Fruit fly (Drosophila melanogaster): ENCODE data around the gene Obp19b.

The Obp19b gene

DNA sequence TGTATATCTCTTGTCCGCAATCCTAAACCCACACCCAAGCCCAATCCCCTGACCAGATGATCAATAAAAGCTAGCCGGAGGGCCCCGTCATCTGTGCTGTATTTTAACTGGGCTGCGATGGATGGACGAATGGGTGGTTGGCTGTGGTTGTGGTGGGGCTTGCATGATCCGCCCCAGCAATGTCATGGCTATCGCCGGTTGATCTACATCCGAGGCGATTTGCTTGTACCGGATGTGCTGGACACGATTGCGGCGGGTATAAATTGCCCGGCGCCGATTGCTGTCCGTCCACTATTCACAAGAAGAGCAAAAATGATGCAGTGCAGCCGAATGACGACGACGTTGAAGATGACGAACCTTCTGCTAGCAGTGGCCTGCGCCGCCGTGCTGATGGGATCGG lies at the start of gene Obp19b:
TSS of gene Obp19b (plus strand) at position 301 of the 400 bp plus-strand sequence.
- TF ChIP-seq rgr (GFP tag; optimal IDR thresholded peaks at IDR 0.05) (no peak), dsf (GFP tag; optimal IDR thresholded peaks at IDR 0.05; ENCODE audit: borderline replicate concordance) (no peak), Abd-B (GFP tag; optimal IDR thresholded peaks at IDR 0.05) (no peak), Myc (optimal IDR thresholded peaks at IDR 0.05) (no peak), Sp1 (GFP tag; optimal IDR thresholded peaks at IDR 0.05) (no peak), dmrt93B (GFP tag; optimal IDR thresholded peaks at IDR 0.05) (no peak), Hr83 (GFP tag; optimal IDR thresholded peaks at IDR 0.05; ENCODE audit: poor library complexity, severe bottlenecking) (no peak)

dm6 chrX:20376422-20376821 lies 40.1 kb upstream of the Obp19b start, which contains the start of gene CG12679:
TSS of gene CG12679 (minus strand) at chrX:20376522.
- TF ChIP-seq dl (GFP tag; optimal IDR thresholded peaks at IDR 0.05; ENCODE audit: insufficient read depth in 1 of 2, partially characterized antibody in 2 of 2) (no peak), CG32264 (GFP tag; optimal IDR thresholded peaks at IDR 0.05) (no peak), ey (GFP tag; optimal IDR thresholded peaks at IDR 0.05) (no peak), psq (GFP tag; optimal IDR thresholded peaks at IDR 0.05) (no peak), Rel (GFP tag; optimal IDR thresholded peaks at IDR 0.05) (no peak), Rel (tag; optimal IDR thresholded peaks at IDR 0.05) (no peak)

DNA sequence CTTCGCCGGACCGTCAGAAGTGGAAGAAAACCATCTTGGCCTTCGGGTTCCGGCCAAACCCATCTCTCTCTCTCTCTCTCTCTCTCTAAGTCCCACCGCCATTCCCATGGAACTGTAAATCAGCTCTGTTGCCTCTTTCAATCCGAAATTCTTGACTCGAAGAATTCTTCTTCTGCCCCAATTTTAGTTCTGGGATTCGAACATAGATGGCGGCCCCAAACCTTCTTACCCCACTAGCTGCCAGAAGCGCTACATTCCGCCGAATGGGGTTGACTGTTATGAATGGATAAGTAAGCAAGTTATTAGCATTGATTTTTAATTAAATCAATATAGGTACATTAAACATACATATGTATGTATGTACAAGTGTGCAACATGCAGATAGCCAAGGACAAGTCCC lies 30.7 kb upstream of the Obp19b start:
- no peak for TF ChIP-seq Mio (GFP tag; optimal IDR thresholded peaks at IDR 0.05)
- TF ChIP-seq HLH106 (tag; optimal IDR thresholded peaks at IDR 0.05), result no peak
- TF ChIP-seq CG9705 (GFP tag; optimal IDR thresholded peaks at IDR 0.05), result no peak

DNA sequence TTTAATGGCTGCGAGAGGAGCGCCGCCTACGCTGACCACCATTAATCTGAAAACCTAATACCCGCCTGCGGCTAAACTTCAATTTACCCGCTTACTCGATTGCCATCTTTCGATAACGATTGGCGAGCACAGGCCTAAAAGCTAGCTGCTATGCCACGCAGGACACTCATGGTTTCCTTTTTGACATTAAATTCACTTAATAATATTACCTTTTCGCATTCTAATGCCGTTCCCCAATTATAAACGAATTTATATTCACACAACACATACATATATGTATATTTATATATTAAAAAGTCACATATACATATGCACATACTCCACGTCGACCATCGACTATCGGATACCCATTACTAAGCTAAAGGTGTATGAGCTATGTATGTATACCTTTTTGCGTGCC lies 26.9 kb upstream of the Obp19b start:
- no peak for TF ChIP-seq pan (optimal IDR thresholded peaks at IDR 0.05)

DNA sequence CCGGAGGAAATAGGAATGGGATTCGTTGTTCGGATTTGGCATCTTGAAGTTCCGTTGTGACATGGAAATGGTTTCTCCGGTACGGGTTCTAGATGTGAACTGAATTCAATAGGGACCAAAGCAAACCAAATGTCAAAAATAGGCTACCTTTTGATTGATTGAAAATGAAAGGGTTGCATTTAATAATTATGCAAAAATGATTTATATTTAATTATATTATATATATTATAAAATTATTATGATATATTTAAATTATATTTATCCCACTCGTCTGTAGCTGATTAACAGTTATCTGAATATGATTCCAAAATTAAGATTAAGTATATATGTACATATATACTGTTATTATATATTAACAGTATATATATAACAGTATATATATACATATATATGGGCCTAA lies 25.8 kb upstream of the Obp19b start, which contains the start of gene jb:
TSS of gene jb (minus strand) at position 101 of the 400 bp plus-strand sequence.
- TF ChIP-seq rgr (GFP tag; optimal IDR thresholded peaks at IDR 0.05) (no peak), Hnf4 (GFP tag; optimal IDR thresholded peaks at IDR 0.05) (no peak), Dfd (GFP tag; optimal IDR thresholded peaks at IDR 0.05) (no peak), Vsx2 (GFP tag; optimal IDR thresholded peaks at IDR 0.05; ENCODE audit: partially characterized antibody) (no peak), brk (GFP tag; optimal IDR thresholded peaks at IDR 0.05) (no peak)

DNA sequence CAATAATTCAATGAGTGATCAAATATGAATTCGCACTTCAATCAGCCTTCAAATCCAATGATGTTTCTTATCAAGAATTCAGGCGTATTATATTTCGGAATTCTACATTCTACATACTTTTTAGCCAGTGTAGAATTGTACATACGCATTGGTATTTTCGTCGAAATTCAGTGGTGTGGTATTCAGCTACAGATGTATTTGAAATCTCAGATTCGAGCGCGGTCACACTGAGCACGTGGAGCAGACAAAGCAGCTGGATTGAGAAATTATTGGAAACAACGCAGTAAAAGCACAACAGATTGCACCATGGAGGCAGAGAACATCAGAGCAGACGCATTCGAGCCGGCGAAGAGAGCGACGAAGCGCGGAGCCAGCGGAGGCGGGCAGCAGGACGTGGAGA lies 25.3 kb upstream of the Obp19b start:
- TF ChIP-seq CG32264 (GFP tag; optimal IDR thresholded peaks at IDR 0.05), result no peak
- TF ChIP-seq woc (GFP tag; optimal IDR thresholded peaks at IDR 0.05), result no peak
- TF ChIP-seq jim (GFP tag; optimal IDR thresholded peaks at IDR 0.05), result no peak
- peak; percentile 37 for TF ChIP-seq Myc (optimal IDR thresholded peaks at IDR 0.05)

- TF ChIP-seq br (GFP tag; optimal IDR thresholded peaks at IDR 0.05) (no peak), dmrt93B (GFP tag; optimal IDR thresholded peaks at IDR 0.05) (no peak), HLH106 (tag; optimal IDR thresholded peaks at IDR 0.05) (no peak), CrebA (GFP tag; optimal IDR thresholded peaks at IDR 0.05; ENCODE audit: borderline replicate concordance) (no peak), Myc (optimal IDR thresholded peaks at IDR 0.05) (no peak), CG9705 (GFP tag; optimal IDR thresholded peaks at IDR 0.05) (no peak)
Measured at dm6 chrX:20393580-20393979, 23.0 kb upstream of the Obp19b start, which contains the start of gene Syx16. TSS of gene Syx16 (minus strand) at chrX:20393751.

DNA sequence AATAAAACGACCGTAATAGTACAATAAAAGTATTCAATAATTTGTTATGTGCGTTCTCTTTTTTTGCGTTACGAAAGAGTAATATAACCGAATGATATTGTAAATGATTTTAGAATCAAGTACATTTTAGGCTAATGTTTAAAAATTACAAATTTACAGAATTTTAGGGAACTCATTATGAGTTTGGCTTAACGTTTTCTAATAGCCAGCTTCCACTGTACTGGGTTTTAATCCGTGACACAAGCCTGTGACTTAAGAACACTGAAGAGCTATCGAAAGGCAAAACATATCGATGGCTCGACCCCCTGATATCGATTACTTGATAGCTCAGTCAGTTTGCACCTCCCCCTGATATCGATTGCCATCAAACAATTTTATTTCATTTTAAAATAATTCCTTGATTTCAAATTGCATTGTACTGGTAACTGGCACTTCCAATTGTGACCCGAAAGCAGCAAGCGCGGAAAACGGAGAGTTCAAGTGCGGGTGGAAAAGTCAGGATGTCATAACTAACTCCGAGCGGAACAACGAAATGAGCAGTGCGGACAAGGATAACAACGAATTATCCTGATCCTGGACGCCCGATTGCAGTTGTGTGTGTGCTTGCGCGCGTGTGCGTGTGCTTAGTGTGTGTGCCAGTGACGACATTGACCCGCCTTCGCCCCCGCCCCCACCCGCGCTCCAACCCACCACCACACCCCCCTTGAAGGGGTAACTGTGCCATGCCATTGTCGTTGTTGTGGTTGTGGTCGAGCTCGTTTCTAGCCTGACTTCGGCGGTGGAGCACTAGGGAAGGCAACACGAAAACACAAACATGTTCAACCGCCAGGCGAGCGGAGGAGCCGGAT lies 22.2 kb upstream of the Obp19b start, which contains the start of gene HERC2:
TSS of gene HERC2 (plus strand) at position 330 of the 848 bp plus-strand sequence.
- TF ChIP-seq HLH106 (tag; optimal IDR thresholded peaks at IDR 0.05) (peak; percentile 68), Hr83 (GFP tag; optimal IDR thresholded peaks at IDR 0.05; ENCODE audit: poor library complexity, severe bottlenecking) (peak; percentile 2), fru (GFP tag; optimal IDR thresholded peaks at IDR 0.05) (peak; percentile 21), Sp1 (GFP tag; optimal IDR thresholded peaks at IDR 0.05) (peak; percentile 20), woc (GFP tag; optimal IDR thresholded peaks at IDR 0.05) (peak; percentile 68), Dfd (GFP tag; optimal IDR thresholded peaks at IDR 0.05) (no peak), foxo (GFP tag; optimal IDR thresholded peaks at IDR 0.05) (peak in 1 of 2 experiments; percentile 52), h (GFP tag; optimal IDR thresholded peaks at IDR 0.05) (peak; percentile 40), Dif (GFP tag; optimal IDR thresholded peaks at IDR 0.05; ENCODE audit: partially characterized antibody) (no peak), psq (GFP tag; optimal IDR thresholded peaks at IDR 0.05) (peak; percentile 28), Hnf4 (GFP tag; optimal IDR thresholded peaks at IDR 0.05) (no peak), ey (GFP tag; optimal IDR thresholded peaks at IDR 0.05) (peak; percentile 51)

Data from whole organism, wandering third instar larva.